Fruit fly (Drosophila melanogaster) whole organism, prepupa: ENCODE measurements around the gene CG8500.

Experiments
- CG6163 ChIP-seq: fragments of 200-800 bp; sonication (Bioruptor generic); IDR thresholded peaks from 3 replicates; pipeline ENCODE4 v1.3.6; 2022; ENCODE audit warnings: missing biosample characterization, missing genetic modification characterization
- Gug ChIP-seq: fragments of 200-800 bp; sonication (Bioruptor generic); IDR thresholded peaks from 2 replicates; pipeline ENCODE4 v1.3.6; 2022; ENCODE audit warnings: missing biosample characterization, missing genetic modification characterization
- esn ChIP-seq: fragments of 200-800 bp; sonication (Bioruptor generic); optimal IDR thresholded peaks from 2 replicates; lab custom pipeline; 2016; ENCODE audit warnings: missing biosample characterization, mild to moderate bottlenecking, missing genetic modification characterization, moderate library complexity

DNA sequence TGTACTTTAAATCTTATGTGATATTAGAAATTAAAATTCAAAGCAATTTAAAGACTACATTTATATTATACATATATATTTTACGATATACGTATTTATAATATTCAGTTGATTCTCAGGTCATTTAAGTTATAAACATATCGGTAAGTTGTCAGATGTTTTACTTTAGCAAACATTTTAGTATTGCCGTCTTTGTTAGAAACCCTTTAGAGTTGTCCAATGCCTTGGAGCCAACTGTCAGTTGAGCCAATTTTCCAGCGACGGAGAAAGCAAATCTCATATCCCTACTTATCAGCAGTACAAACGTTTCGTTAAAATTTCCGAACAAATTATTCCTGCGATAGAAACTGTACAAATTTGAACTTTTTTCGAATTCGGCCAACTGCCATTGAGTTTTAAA is 9.6 kb upstream of the CG8500 start, which contains the start of gene topi:
- no peak for TF ChIP-seq CG6163 (GFP tag; lab: Robert Waterston, UW)
- TF ChIP-seq esn (GFP tag; lab: Kevin White, UChicago): no peak
- no peak for TF ChIP-seq Gug
